Worm (Caenorhabditis elegans) whole organism, midembryonic: ENCODE data around the gene Y57A10A.13.

Experiments used
- cog-1 ChIP-seq: sonication (generic microtip); optimal IDR thresholded peaks from 2 replicates; lab custom pipeline; 2016; ENCODE audit warnings: missing genetic modification characterization, missing compliant biosample characterization
- flt-1 ChIP-seq: fragments of 200-800 bp; sonication (Bioruptor generic); IDR thresholded peaks from 2 replicates; pipeline ENCODE4 v1.3.6; 2022; ENCODE audit warnings: missing genetic modification characterization, missing compliant biosample characterization
- klf-2 ChIP-seq: fragments of 200-800 bp; sonication (Bioruptor generic); conservative IDR thresholded peaks from 2 replicates; pipeline ENCODE4 v1.3.6; 2022; ENCODE audit warnings: missing genetic modification reagents, missing genetic modification characterization, missing compliant biosample characterization
- med-1 ChIP-seq: sonication (generic microtip); optimal IDR thresholded peaks from 2 replicates; lab custom pipeline; 2017; ENCODE audit warnings: missing genetic modification characterization, mild to moderate bottlenecking, missing compliant biosample characterization, antibody characterized with exemption, missing genetic modification reagents; ENCODE audit not compliant: insufficient read depth
- ref-1 ChIP-seq: fragments of 200-800 bp; sonication (Bioruptor generic); conservative IDR thresholded peaks from 2 replicates; pipeline ENCODE4 v1.3.6; 2022; ENCODE audit warnings: missing genetic modification reagents, missing genetic modification characterization, missing compliant biosample characterization
- ztf-23 ChIP-seq: fragments of 200-800 bp; sonication (Bioruptor generic); IDR thresholded peaks from 2 replicates; pipeline ENCODE4 v1.3.6; 2022; ENCODE audit warnings: missing genetic modification reagents, missing genetic modification characterization, missing compliant biosample characterization
- ztf-29 ChIP-seq: fragments of 200-800 bp; sonication (Bioruptor generic); IDR thresholded peaks from 2 replicates; pipeline ENCODE4 v1.3.6; 2022; ENCODE audit warnings: missing genetic modification reagents, missing genetic modification characterization, missing compliant biosample characterization

DNA sequence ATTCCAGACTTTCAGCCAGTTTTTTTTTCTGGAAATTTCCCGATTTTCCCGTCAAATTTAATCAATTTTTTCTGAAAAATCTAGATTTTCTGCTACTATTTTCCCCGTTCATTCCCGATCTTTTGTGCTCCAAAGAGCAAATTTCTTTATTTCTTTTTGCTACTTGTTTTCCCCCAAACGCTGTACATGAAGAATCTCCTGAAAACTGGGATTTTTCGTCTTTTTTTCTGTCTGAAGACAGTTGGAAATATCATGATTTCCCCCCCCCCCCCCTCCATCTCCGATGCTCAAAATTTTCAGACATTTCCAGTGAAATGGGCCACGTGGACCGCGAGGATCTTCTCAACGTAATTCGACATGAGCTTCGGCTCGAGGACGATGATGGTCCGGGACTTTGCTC is 43.3 kb upstream of the Y57A10A.13 start, which contains the start of gene sinh-1:
- no peak for TF ChIP-seq klf-2
- no peak for TF ChIP-seq ref-1 (GFP tag; lab: Robert Waterston, UW)
- TF ChIP-seq ztf-23, result no peak
- no peak for TF ChIP-seq ztf-29 (GFP tag; lab: Robert Waterston, UW)
- TF ChIP-seq flt-1 (GFP tag; lab: Robert Waterston, UW), result no peak
- no peak for TF ChIP-seq cog-1 (tag; lab: Kevin White, UChicago)
- no peak for TF ChIP-seq med-1 (GFP tag; lab: Kevin White, UChicago)
